Fruit fly (Drosophila melanogaster): ENCODE data around the gene Pomp.

Gene Pomp

dm6 chr2L:20778380-20778779 is 9.1 kb upstream of the Pomp start:
- TF ChIP-seq CG3032 (tag; optimal IDR thresholded peaks at IDR 0.05): no peak
- TF ChIP-seq Blimp-1 (GFP tag; optimal IDR thresholded peaks at IDR 0.05): no peak
- no peak for TF ChIP-seq CG11902 (GFP tag; optimal IDR thresholded peaks at IDR 0.05)
- TF ChIP-seq Gug (GFP tag; IDR thresholded peaks at IDR 0.05): no peak
- no peak for TF ChIP-seq dac (GFP tag; optimal IDR thresholded peaks at IDR 0.05)
- TF ChIP-seq OdsH (GFP tag; optimal IDR thresholded peaks at IDR 0.05): no peak

- TF ChIP-seq CG3032 (tag; optimal IDR thresholded peaks at IDR 0.05): no peak
- TF ChIP-seq topi (GFP tag; optimal IDR thresholded peaks at IDR 0.05): peak; percentile 26
- peak; percentile 94 for TF ChIP-seq fkh (GFP tag; optimal IDR thresholded peaks at IDR 0.05)
- TF ChIP-seq vri (GFP tag; optimal IDR thresholded peaks at IDR 0.05): peak; percentile 45
These were observed 6.7 kb upstream of the Pomp start for dm6 chr2L:20780768-20781167.

dm6 chr2L:20783044-20783443 is 4.4 kb upstream of the Pomp start:
- no peak for TF ChIP-seq Sox14 (GFP tag; optimal IDR thresholded peaks at IDR 0.05)
- no peak for TF ChIP-seq CG7368 (GFP tag; optimal IDR thresholded peaks at IDR 0.05)
- peak; percentile 5 for TF ChIP-seq esn (GFP tag; optimal IDR thresholded peaks at IDR 0.05)
- TF ChIP-seq fkh (GFP tag; optimal IDR thresholded peaks at IDR 0.05): no peak
- TF ChIP-seq CG8632 (GFP tag; optimal IDR thresholded peaks at IDR 0.05): no peak
- no peak for TF ChIP-seq pdm3 (GFP tag; optimal IDR thresholded peaks at IDR 0.05)
- TF ChIP-seq Smox (GFP tag; optimal IDR thresholded peaks at IDR 0.05): peak; percentile 4
- TF ChIP-seq Eip78C (GFP tag): peak; percentile 16
- 0 out of 3 replicates have a peak, but pooled peaks have one; percentile 12 for TF ChIP-seq CG6163 (GFP tag; IDR thresholded peaks at IDR 0.05)
- TF ChIP-seq CG11762 (GFP tag; optimal IDR thresholded peaks at IDR 0.05; ENCODE audit: insufficient read depth): no peak
- peak; percentile 48 for TF ChIP-seq svp (GFP tag)
- TF ChIP-seq CG4318 (GFP tag; optimal IDR thresholded peaks at IDR 0.05): no peak
- no peak for TF ChIP-seq CG31627 (GFP tag; optimal IDR thresholded peaks at IDR 0.05)
- no peak for TF ChIP-seq CG32006 (GFP tag; optimal IDR thresholded peaks at IDR 0.05)
- no peak for TF ChIP-seq salr (GFP tag; optimal IDR thresholded peaks at IDR 0.05)

- TF ChIP-seq topi (GFP tag; optimal IDR thresholded peaks at IDR 0.05) (no peak), Lpt (GFP tag; optimal IDR thresholded peaks at IDR 0.05) (no peak), CG6276 (GFP tag; optimal IDR thresholded peaks at IDR 0.05) (no peak), CG31627 (GFP tag; optimal IDR thresholded peaks at IDR 0.05) (no peak), achi (GFP tag; optimal IDR thresholded peaks at IDR 0.05) (no peak), CG4318 (GFP tag; optimal IDR thresholded peaks at IDR 0.05) (no peak), dac (GFP tag; optimal IDR thresholded peaks at IDR 0.05) (no peak), CG3919 (GFP tag; optimal IDR thresholded peaks at IDR 0.05) (no peak), fd85E (GFP tag; optimal IDR thresholded peaks at IDR 0.05) (no peak), Ets21C (GFP tag; optimal IDR thresholded peaks at IDR 0.05) (no peak), Sox15 (GFP tag; optimal IDR thresholded peaks at IDR 0.05) (no peak), CG6808 (GFP tag; optimal IDR thresholded peaks at IDR 0.05) (no peak), cyc (GFP tag; optimal IDR thresholded peaks at IDR 0.05) (no peak), Sox14 (GFP tag; optimal IDR thresholded peaks at IDR 0.05) (no peak), CG34406 (GFP tag; optimal IDR thresholded peaks at IDR 0.05) (no peak), svp (GFP tag) (no peak), CG11762 (GFP tag; optimal IDR thresholded peaks at IDR 0.05; ENCODE audit: insufficient read depth) (no peak), ss (GFP tag; optimal IDR thresholded peaks at IDR 0.05) (no peak)
These were observed 3.5 kb upstream of the Pomp start for dm6 chr2L:20783908-20784307.

dm6 chr2L:20785333-20785732 is 2.1 kb upstream of the Pomp start:
- no peak for TF ChIP-seq vri (GFP tag; optimal IDR thresholded peaks at IDR 0.05)
- no peak for TF ChIP-seq Sox102F (GFP tag; optimal IDR thresholded peaks at IDR 0.05)
- no peak for TF ChIP-seq CG7368 (GFP tag; optimal IDR thresholded peaks at IDR 0.05)
- TF ChIP-seq spab (GFP tag; optimal IDR thresholded peaks at IDR 0.05): no peak
- no peak for TF ChIP-seq ss (GFP tag; optimal IDR thresholded peaks at IDR 0.05)
- no peak for TF ChIP-seq Ets96B (tag; optimal IDR thresholded peaks at IDR 0.05)
- no peak for TF ChIP-seq Sox15 (GFP tag; optimal IDR thresholded peaks at IDR 0.05)
- no peak for TF ChIP-seq fkh (GFP tag; optimal IDR thresholded peaks at IDR 0.05)
- TF ChIP-seq Gug (GFP tag; IDR thresholded peaks at IDR 0.05): no peak
- TF ChIP-seq CG15336 (GFP tag; IDR thresholded peaks at IDR 0.05): no peak
- no peak for TF ChIP-seq net (GFP tag; optimal IDR thresholded peaks at IDR 0.05)
- TF ChIP-seq CG6854 (GFP tag; optimal IDR thresholded peaks at IDR 0.05): no peak
- no peak for TF ChIP-seq CG11762 (GFP tag; optimal IDR thresholded peaks at IDR 0.05; ENCODE audit: insufficient read depth)
- TF ChIP-seq salr (GFP tag; optimal IDR thresholded peaks at IDR 0.05): no peak
- no peak for TF ChIP-seq eg (GFP tag; IDR thresholded peaks at IDR 0.05)
- TF ChIP-seq acj6 (GFP tag; optimal IDR thresholded peaks at IDR 0.05): no peak
- no peak for TF ChIP-seq CG16779 (tag; optimal IDR thresholded peaks at IDR 0.05)
- no peak for TF ChIP-seq Lpt (GFP tag; optimal IDR thresholded peaks at IDR 0.05)
- TF ChIP-seq CG6163 (GFP tag; IDR thresholded peaks at IDR 0.05): no peak

Measured in whole organism, prepupa.